Fruit fly (Drosophila melanogaster) whole organism, embryonic: ENCODE data around the gene ebd2.

ENCODE experiments used
- Aef1 ChIP-seq: fragments of 200-800 bp; sonication (Bioruptor generic); IDR thresholded peaks from 3 replicates; pipeline ENCODE4 v1.3.6; 2022; ENCODE audit warnings: missing biosample characterization, missing genetic modification characterization
- C15 ChIP-seq: fragments of 200-800 bp; sonication (Bioruptor generic); IDR thresholded peaks from 3 replicates; pipeline ENCODE4 v1.3.6; 2022; ENCODE audit warnings: missing biosample characterization, missing genetic modification characterization
- CG10209 ChIP-seq: fragments of 200-800 bp; sonication (Bioruptor generic); optimal IDR thresholded peaks from 3 replicates; lab custom pipeline; 2017; ENCODE audit warnings: missing biosample characterization, mild to moderate bottlenecking, missing genetic modification characterization, missing genetic modification reagents
- CG11560 ChIP-seq: fragments of 200-800 bp; sonication (Bioruptor generic); IDR thresholded peaks from 3 replicates; pipeline ENCODE4 v1.3.6; 2022; ENCODE audit warnings: missing biosample characterization, missing genetic modification characterization
- CG12299 ChIP-seq: fragments of 200-800 bp; sonication (Bioruptor generic); optimal IDR thresholded peaks from 2 replicates; lab custom pipeline; 2018; ENCODE audit warnings: missing biosample characterization, mild to moderate bottlenecking, missing genetic modification characterization
- CG14860 ChIP-seq: fragments of 200-800 bp; sonication (Bioruptor generic); IDR thresholded peaks from 3 replicates; pipeline ENCODE4 v1.3.6; 2022; ENCODE audit warnings: missing biosample characterization, missing genetic modification characterization; ENCODE audit not compliant: partially characterized antibody
- CG17912 ChIP-seq: fragments of 200-800 bp; sonication (Bioruptor generic); optimal IDR thresholded peaks from 2 replicates; lab custom pipeline; 2018; ENCODE audit warnings: missing biosample characterization, mild to moderate bottlenecking, missing genetic modification characterization
- CG2116 ChIP-seq: fragments of 200-800 bp; sonication (Bioruptor generic); optimal IDR thresholded peaks from 3 replicates; lab custom pipeline; 2018; ENCODE audit warnings: missing biosample characterization, mild to moderate bottlenecking, missing genetic modification characterization
- CG2678 ChIP-seq: fragments of 200-800 bp; sonication (Bioruptor generic); optimal IDR thresholded peaks from 3 replicates; lab custom pipeline; 2019; ENCODE audit warnings: missing biosample characterization, mild to moderate bottlenecking, missing genetic modification characterization, moderate library complexity
- CG3065 ChIP-seq: fragments of 200-800 bp; sonication (Bioruptor generic); optimal IDR thresholded peaks from 2 replicates; lab custom pipeline; 2016; ENCODE audit warnings: missing biosample characterization, missing genetic modification characterization
- CG3847 ChIP-seq: fragments of 200-800 bp; sonication (Bioruptor generic); IDR thresholded peaks from 2 replicates; pipeline ENCODE4 v1.3.6; 2022; ENCODE audit warnings: missing biosample characterization, missing genetic modification characterization
- CG4328 ChIP-seq: fragments of 200-800 bp; sonication (Bioruptor generic); optimal IDR thresholded peaks from 3 replicates; lab custom pipeline; 2017; ENCODE audit warnings: missing biosample characterization, missing genetic modification reagents, missing genetic modification characterization
- CG4424 ChIP-seq: fragments of 200-800 bp; sonication (Bioruptor generic); optimal IDR thresholded peaks from 3 replicates; lab custom pipeline; 2016; ENCODE audit warnings: missing biosample characterization, missing genetic modification characterization
- CG5245 ChIP-seq: fragments of 200-800 bp; sonication (Bioruptor generic); optimal IDR thresholded peaks from 3 replicates; lab custom pipeline; 2016; ENCODE audit warnings: missing biosample characterization, missing genetic modification characterization
- CG6765 ChIP-seq: fragments of 200-800 bp; sonication (Bioruptor generic); optimal IDR thresholded peaks from 3 replicates; lab custom pipeline; 2017; ENCODE audit warnings: missing biosample characterization, mild to moderate bottlenecking, missing genetic modification characterization
- CG7556 ChIP-seq: fragments of 200-800 bp; sonication (Bioruptor generic); optimal IDR thresholded peaks from 2 replicates; lab custom pipeline; 2017; ENCODE audit warnings: missing biosample characterization, mild to moderate bottlenecking, missing genetic modification characterization
- CG7745 ChIP-seq: fragments of 200-800 bp; sonication (Bioruptor generic); optimal IDR thresholded peaks from 2 replicates; lab custom pipeline; 2018; ENCODE audit warnings: missing biosample characterization, mild to moderate bottlenecking, missing genetic modification characterization, moderate library complexity
- CG7963 ChIP-seq: fragments of 200-800 bp; sonication (Bioruptor generic); IDR thresholded peaks from 3 replicates; pipeline ENCODE4 v1.3.6; 2022; ENCODE audit warnings: missing biosample characterization, missing genetic modification characterization; ENCODE audit not compliant: partially characterized antibody
- CG7987 ChIP-seq: fragments of 200-800 bp; sonication (Bioruptor generic); optimal IDR thresholded peaks from 2 replicates; lab custom pipeline; 2018; ENCODE audit warnings: missing biosample characterization, mild to moderate bottlenecking, missing genetic modification characterization, moderate library complexity
- CG8089 ChIP-seq: fragments of 200-800 bp; sonication (Bioruptor generic); optimal IDR thresholded peaks from 3 replicates; lab custom pipeline; 2016; ENCODE audit warnings: missing biosample characterization, missing genetic modification characterization
- CG8290 ChIP-seq, 3 experiments: fragments of 200-800 bp; sonication (Bioruptor generic); optimal IDR thresholded peaks; 2 replicates each; lab custom pipeline; 2016 to 2019; ENCODE audit warnings: missing biosample characterization in 3 of 3, missing genetic modification characterization in 3 of 3, mild to moderate bottlenecking in 2 of 3, moderate library complexity in 1 of 3
- CG9797 ChIP-seq: fragments of 200-800 bp; sonication (Bioruptor generic); optimal IDR thresholded peaks from 3 replicates; lab custom pipeline; 2018; ENCODE audit warnings: missing biosample characterization, mild to moderate bottlenecking, missing genetic modification characterization
- Dp ChIP-seq: fragments of 200-800 bp; sonication (Bioruptor generic); optimal IDR thresholded peaks from 2 replicates; lab custom pipeline; 2018; ENCODE audit warnings: missing biosample characterization, mild to moderate bottlenecking, missing genetic modification characterization, moderate library complexity
- E2f2 ChIP-seq: fragments of 200-800 bp; sonication (Bioruptor generic); IDR thresholded peaks from 2 replicates; pipeline ENCODE4 v1.3.6; 2022; ENCODE audit warnings: missing biosample characterization, missing genetic modification characterization
- Hr51 ChIP-seq, 2 experiments: fragments of 200-800 bp; sonication (Bioruptor generic); optimal IDR thresholded peaks; 2 replicates in 1 of 2; 3 replicates in 1 of 2; lab custom pipeline; 2016 to 2018; ENCODE audit warnings: missing biosample characterization in 2 of 2, missing genetic modification characterization in 2 of 2, mild to moderate bottlenecking in 1 of 2, moderate library complexity in 1 of 2
- Kr ChIP-seq: fragments of 200-800 bp; sonication (Bioruptor generic); optimal IDR thresholded peaks from 2 replicates; lab custom pipeline; 2017; ENCODE audit warnings: missing biosample characterization, mild to moderate bottlenecking, missing genetic modification characterization
- Nf-YC ChIP-seq: fragments of 200-800 bp; optimal IDR thresholded peaks from 3 replicates; lab custom pipeline; 2019; ENCODE audit warnings: missing biosample characterization, mild to moderate bottlenecking, missing genetic modification characterization, moderate library complexity
- PHDP ChIP-seq: fragments of 200-800 bp; sonication (Bioruptor generic); optimal IDR thresholded peaks from 3 replicates; lab custom pipeline; 2018; ENCODE audit warnings: missing biosample characterization, mild to moderate bottlenecking, missing genetic modification characterization, moderate library complexity
- Sox100B ChIP-seq: fragments of 200-800 bp; sonication (Bioruptor generic); optimal IDR thresholded peaks from 3 replicates; lab custom pipeline; 2018; ENCODE audit warnings: missing biosample characterization, mild to moderate bottlenecking, missing genetic modification characterization
- Sry-β ChIP-seq: fragments of 200-800 bp; sonication (Bioruptor generic); optimal IDR thresholded peaks from 2 replicates; lab custom pipeline; 2018; ENCODE audit warnings: missing biosample characterization, mild to moderate bottlenecking, missing genetic modification characterization, moderate library complexity
- Tbp ChIP-seq: fragments of >200 bp; optimal IDR thresholded peaks from 2 replicates; lab custom pipeline; 2018; ENCODE audit warnings: missing biosample characterization, missing genetic modification characterization
- ac ChIP-seq: fragments of 200-800 bp; sonication (Bioruptor generic); optimal IDR thresholded peaks from 3 replicates; lab custom pipeline; 2017; ENCODE audit warnings: missing biosample characterization, mild to moderate bottlenecking, missing genetic modification characterization
- ato ChIP-seq: fragments of 200-800 bp; sonication (Bioruptor generic); IDR thresholded peaks from 2 replicates; pipeline ENCODE4 v1.3.6; 2022; ENCODE audit warnings: missing biosample characterization, missing genetic modification characterization; ENCODE audit not compliant: partially characterized antibody
- chn ChIP-seq: fragments of 200-800 bp; sonication (Bioruptor generic); optimal IDR thresholded peaks from 2 replicates; lab custom pipeline; 2016; ENCODE audit warnings: missing biosample characterization, missing genetic modification characterization
- dmrt99B ChIP-seq: fragments of 200-800 bp; sonication (Bioruptor generic); optimal IDR thresholded peaks from 2 replicates; lab custom pipeline; 2018; ENCODE audit warnings: missing biosample characterization, mild to moderate bottlenecking, missing genetic modification characterization, moderate library complexity
- emc ChIP-seq: fragments of 200-800 bp; sonication (Bioruptor generic); optimal IDR thresholded peaks from 2 replicates; lab custom pipeline; 2016; ENCODE audit warnings: missing biosample characterization, missing genetic modification characterization
- ewg ChIP-seq: fragments of 200-800 bp; sonication (Bioruptor generic); optimal IDR thresholded peaks from 3 replicates; lab custom pipeline; 2017; ENCODE audit warnings: mild to moderate bottlenecking, missing biosample characterization, missing genetic modification reagents, missing genetic modification characterization
- fd64A ChIP-seq: fragments of 200-800 bp; sonication (Bioruptor generic); optimal IDR thresholded peaks from 3 replicates; lab custom pipeline; 2018; ENCODE audit warnings: missing biosample characterization, mild to moderate bottlenecking, missing genetic modification characterization
- maf-S ChIP-seq: fragments of 200-800 bp; sonication (Bioruptor generic); optimal IDR thresholded peaks from 2 replicates; lab custom pipeline; 2016; ENCODE audit warnings: missing biosample characterization, missing genetic modification characterization
- nerfin-1 ChIP-seq: fragments of 200-800 bp; sonication (Bioruptor generic); optimal IDR thresholded peaks from 3 replicates; lab custom pipeline; 2019; ENCODE audit warnings: missing biosample characterization, mild to moderate bottlenecking, missing genetic modification characterization, moderate library complexity
- prd ChIP-seq, 3 experiments: fragments of >200 bp in 2 of 3; fragments of 200-800 bp in 1 of 3; sonication (Bioruptor generic) in 1 of 3; optimal IDR thresholded peaks in 2 of 3; IDR thresholded peaks in 1 of 3; 2 replicates in 2 of 3; 3 replicates in 1 of 3; pipeline versions ENCODE4 v1.3.6 to Lab custom; 2017 to 2022; ENCODE audit warnings: missing biosample characterization in 1 of 3, missing genetic modification characterization in 1 of 3
- row ChIP-seq: fragments of 200-800 bp; sonication (Bioruptor generic); IDR thresholded peaks from 3 replicates; pipeline ENCODE4 v1.3.6; 2022; ENCODE audit warnings: missing biosample characterization, missing genetic modification characterization
- sens ChIP-seq: fragments of 200-800 bp; sonication (Bioruptor generic); peaks from one replicate; lab custom pipeline; 2016; ENCODE audit warnings: missing biosample characterization, missing genetic modification characterization
- sima ChIP-seq: fragments of 200-800 bp; sonication (Bioruptor generic); optimal IDR thresholded peaks from 2 replicates; lab custom pipeline; 2016; ENCODE audit warnings: missing biosample characterization, missing genetic modification characterization
- so ChIP-seq: fragments of 200-800 bp; sonication (Bioruptor generic); IDR thresholded peaks from 3 replicates; pipeline ENCODE4 v1.3.6; 2022; ENCODE audit warnings: missing biosample characterization, missing genetic modification characterization
- stwl ChIP-seq: fragments of 200-800 bp; sonication (Bioruptor generic); optimal IDR thresholded peaks from 3 replicates; lab custom pipeline; 2018; ENCODE audit warnings: missing biosample characterization, mild to moderate bottlenecking, missing genetic modification characterization, moderate library complexity
- vfl ChIP-seq: fragments of 200-800 bp; sonication (Bioruptor generic); optimal IDR thresholded peaks from 2 replicates; lab custom pipeline; 2016; ENCODE audit warnings: missing biosample characterization, missing genetic modification characterization
- zen2 ChIP-seq: fragments of 200-800 bp; sonication (Bioruptor generic); IDR thresholded peaks from 3 replicates; pipeline ENCODE4 v1.3.6; 2022; ENCODE audit warnings: missing biosample characterization, missing genetic modification characterization; ENCODE audit not compliant: partially characterized antibody
- zf30C ChIP-seq: fragments of 200-800 bp; sonication (Bioruptor generic); optimal IDR thresholded peaks from 3 replicates; lab custom pipeline; 2018; ENCODE audit warnings: missing biosample characterization, mild to moderate bottlenecking, missing genetic modification characterization

The ebd2 gene

DNA sequence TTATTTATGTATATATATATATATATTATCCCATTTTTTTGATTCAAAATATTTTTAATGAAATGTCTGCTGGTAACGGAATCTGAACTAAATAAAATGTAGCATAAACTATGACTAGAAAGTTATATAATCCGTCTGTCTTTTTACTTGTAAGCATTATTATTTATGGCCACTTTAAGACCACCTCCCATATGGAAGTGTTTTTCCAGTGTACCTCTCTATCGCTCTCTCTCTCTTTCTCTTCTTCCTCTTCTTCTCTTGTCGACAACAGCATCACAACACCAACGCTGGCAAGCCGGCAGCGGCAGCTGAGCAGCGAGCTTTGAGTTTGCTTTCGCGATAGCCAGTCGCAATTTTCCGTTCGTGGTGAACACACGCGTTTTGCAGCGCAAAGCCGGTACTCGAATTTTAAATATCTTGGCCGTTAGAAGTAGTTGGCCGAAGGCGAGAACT is 33.1 kb upstream of the ebd2 start, which contains the start of gene rgn (continued):
- TF ChIP-seq Hr51 (GFP tag; optimal IDR thresholded peaks at IDR 0.05; lab: Kevin White, UChicago) (peak in 1 of 2 experiments; percentile 88), zf30C (GFP tag; lab: Kevin White, UChicago) (peak; percentile 60), fd64A (no peak), emc (GFP tag; lab: Kevin White, UChicago) (peak; percentile 23), CG2678 (tag; lab: Kevin White, UChicago) (peak; percentile 89), dmrt99B (tag; lab: Kevin White, UChicago) (peak; percentile 84), sens (peak; percentile 55), maf-S (GFP tag; lab: Kevin White, UChicago) (peak; percentile 36), sima (GFP tag; lab: Kevin White, UChicago) (no peak), prd (optimal IDR thresholded peaks at IDR 0.05; lab: Kevin White, UChicago) (no peak), prd (GFP tag; IDR thresholded peaks at IDR 0.05; lab: Robert Waterston, UW) (peak; percentile 70), CG4424 (peak; percentile 71), CG12299 (tag; lab: Kevin White, UChicago) (no peak), ato (GFP tag; lab: Robert Waterston, UW) (no peak), CG6765 (peak; percentile 75), CG8089 (GFP tag; lab: Kevin White, UChicago) (no peak), CG4328 (GFP tag; lab: Kevin White, UChicago) (peak; percentile 14), Kr (GFP tag; lab: Kevin White, UChicago) (no peak), ac (GFP tag; lab: Kevin White, UChicago) (no peak), CG7556 (GFP tag; lab: Kevin White, UChicago) (peak; percentile 88), zen2 (GFP tag; lab: Robert Waterston, UW) (no peak), vfl (no peak), Sry-β (no peak), stwl (tag; lab: Kevin White, UChicago) (no peak), Aef1 (GFP tag; lab: Robert Waterston, UW) (peak; percentile 82), CG14860 (GFP tag; lab: Robert Waterston, UW) (0 out of 3 replicates have a peak, but pooled peaks have one; percentile 12), CG3065 (GFP tag; lab: Kevin White, UChicago) (peak; percentile 44), CG7987 (peak; percentile 1), Nf-YC (peak; percentile 63), Sox100B (GFP tag; lab: Kevin White, UChicago) (peak; percentile 71), ewg (peak; percentile 42), CG3847 (peak; percentile 68), Dp (GFP tag; lab: Kevin White, UChicago) (no peak), CG11560 (no peak), C15 (GFP tag; lab: Robert Waterston, UW) (peak; percentile 63; the same call in 2 of the 3 replicates), CG2116 (GFP tag; lab: Kevin White, UChicago) (no peak), CG7963 (no peak), CG10209 (GFP tag; lab: Kevin White, UChicago) (peak; percentile 82), CG9797 (no peak), PHDP (peak; percentile 86), E2f2 (GFP tag; lab: Robert Waterston, UW) (peak; percentile 53), nerfin-1 (tag; lab: Kevin White, UChicago) (peak; percentile 26), CG5245 (GFP tag; lab: Kevin White, UChicago) (peak; percentile 35), CG17912 (GFP tag; lab: Kevin White, UChicago) (no peak), Tbp (GFP tag; lab: Kevin White, UChicago) (no peak), row (peak; percentile 81), CG8290 (GFP tag; optimal IDR thresholded peaks at IDR 0.05; lab: Kevin White, UChicago) (no peak), CG8290 (tag; optimal IDR thresholded peaks at IDR 0.05; lab: Kevin White, UChicago) (peak in 1 of 2 experiments; percentile 72), CG7745 (tag; lab: Kevin White, UChicago) (no peak), so (peak; percentile 72; the same call in 2 of the 3 replicates), chn (GFP tag; lab: Kevin White, UChicago) (no peak)
